Worm (Caenorhabditis elegans) whole organism, young adult: Measurements from ENCODE around the gene prmt-9.

ENCODE experiments used
- B0336.3 ChIP-seq: fragments of 200-800 bp; sonication (Bioruptor generic); IDR thresholded peaks from 2 replicates; pipeline ENCODE4 v1.3.6; 2022; ENCODE audit warnings: missing genetic modification characterization, missing compliant biosample characterization
- lin-40 ChIP-seq: sonication (generic microtip); optimal IDR thresholded peaks from 2 replicates; lab custom pipeline; 2016; ENCODE audit warnings: missing genetic modification characterization, mild to moderate bottlenecking, missing compliant biosample characterization, missing genotype, missing genetic modification reagents
- mes-4 ChIP-seq: sonication (generic microtip); optimal IDR thresholded peaks from 2 replicates; lab custom pipeline; 2016; ENCODE audit warnings: missing genotype, missing genetic modification characterization, missing compliant biosample characterization

DNA sequence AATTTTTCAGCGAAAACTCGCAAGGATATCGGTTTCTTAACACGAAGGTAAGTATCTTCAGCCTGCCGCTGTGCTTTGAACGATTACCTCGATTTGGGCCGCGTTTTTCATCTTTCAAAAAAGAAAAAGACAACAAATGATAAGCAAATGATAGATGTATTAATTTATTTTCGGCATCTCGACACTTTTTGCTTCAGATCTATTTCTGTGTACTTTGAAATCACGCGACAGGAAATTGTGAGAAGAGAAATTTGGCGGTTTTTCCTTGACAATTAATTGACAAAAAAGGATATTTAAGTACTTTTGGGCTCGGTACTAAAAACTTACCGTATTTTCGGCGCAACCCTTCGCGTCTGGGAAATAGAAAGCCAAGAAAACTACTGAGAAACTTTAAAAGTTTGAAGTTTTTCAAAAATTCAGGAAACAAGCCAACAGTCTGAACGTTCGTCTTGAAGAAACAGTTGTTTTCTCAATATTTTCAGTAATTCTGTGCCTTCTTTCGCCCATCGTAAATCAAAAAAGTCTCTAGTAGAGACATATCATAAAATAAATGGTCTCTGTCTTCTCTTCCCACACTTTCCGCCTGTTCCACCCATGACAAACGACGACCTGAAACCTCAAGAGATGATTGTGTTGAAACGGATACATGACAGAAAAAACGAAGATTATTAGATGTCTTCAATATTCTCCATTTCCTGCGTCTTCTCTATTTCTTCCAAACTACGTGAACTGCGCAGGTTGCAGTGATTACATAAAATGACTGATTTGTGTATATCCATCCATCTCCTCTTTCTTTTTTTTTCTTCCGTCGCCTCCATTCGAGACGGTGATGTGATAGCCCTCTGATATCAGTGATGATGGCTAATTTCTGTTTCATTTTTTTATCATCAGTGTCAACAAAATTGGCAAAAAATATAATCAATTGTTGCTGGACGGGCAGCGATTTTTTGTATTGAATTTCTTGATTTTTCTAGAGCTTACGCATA lies 43.0 kb downstream of the prmt-9 start:
- TF ChIP-seq lin-40 (no peak), mes-4 (tag; lab: Kevin White, UChicago) (no peak), B0336.3 (GFP tag; lab: Robert Waterston, UW) (no peak)
